Fruit fly (Drosophila melanogaster): ENCODE data around the gene CG10565.
A peak's percentile ranks its signal among the peaks of the same experiment; 100 is the strongest.

The CG10565 gene

dm6 chr3L:21135850-21136249 is 303 bp downstream of the CG10565 start (continued):
- TF ChIP-seq seq (GFP tag; IDR thresholded peaks at IDR 0.05) (no peak), Rfx (GFP tag; IDR thresholded peaks at IDR 0.05) (peak; percentile 58), jing (GFP tag; optimal IDR thresholded peaks at IDR 0.05) (no peak), ssp (GFP tag; IDR thresholded peaks at IDR 0.05) (no peak), Max (GFP tag; optimal IDR thresholded peaks at IDR 0.05) (peak; percentile 70), Bteb2 (GFP tag; optimal IDR thresholded peaks at IDR 0.05) (no peak), PHDP (tag; optimal IDR thresholded peaks at IDR 0.05) (no peak), oc (tag; optimal IDR thresholded peaks at IDR 0.05) (no peak), CG6254 (GFP tag; optimal IDR thresholded peaks at IDR 0.05) (no peak), dan (GFP tag; IDR thresholded peaks at IDR 0.05) (no peak), CG4854 (GFP tag; optimal IDR thresholded peaks at IDR 0.05) (no peak), CG31441 (GFP tag; IDR thresholded peaks at IDR 0.05) (no peak), CG12071 (GFP tag; optimal IDR thresholded peaks at IDR 0.05) (no peak), Rx (GFP tag; IDR thresholded peaks at IDR 0.05) (no peak), CG6175 (GFP tag; IDR thresholded peaks at IDR 0.05) (no peak), trh (GFP tag; optimal IDR thresholded peaks at IDR 0.05) (no peak), CG32532 (GFP tag; IDR thresholded peaks at IDR 0.05) (no peak; the same call in 1 of the 2 replicates), CG12155 (GFP tag; optimal IDR thresholded peaks at IDR 0.05) (peak; percentile 3), CG42726 (GFP tag; IDR thresholded peaks at IDR 0.05; ENCODE audit: partially characterized antibody) (peak; percentile 85), nerfin-2 (GFP tag; IDR thresholded peaks at IDR 0.05; ENCODE audit: partially characterized antibody) (peak; percentile 95), rib (GFP tag; IDR thresholded peaks at IDR 0.05) (no peak), sr (GFP tag; IDR thresholded peaks at IDR 0.05) (no peak), tx (GFP tag; optimal IDR thresholded peaks at IDR 0.05) (peak; percentile 12), CG14441 (GFP tag; IDR thresholded peaks at IDR 0.05) (no peak), ase (GFP tag; IDR thresholded peaks at IDR 0.05) (no peak), Abd-B (GFP tag; optimal IDR thresholded peaks at IDR 0.05) (no peak), ci (GFP tag; IDR thresholded peaks at IDR 0.05) (peak; percentile 52; the same call in 1 of the 3 replicates), CG7987 (GFP tag; optimal IDR thresholded peaks at IDR 0.05) (no peak), CG10147 (GFP tag; optimal IDR thresholded peaks at IDR 0.05) (peak; percentile 8), phol (tag; optimal IDR thresholded peaks at IDR 0.05) (peak; percentile 56), CG6854 (GFP tag; optimal IDR thresholded peaks at IDR 0.05) (no peak), CG14050 (GFP tag; IDR thresholded peaks at IDR 0.05) (no peak), CG14667 (GFP tag; IDR thresholded peaks at IDR 0.05) (no peak), CTCF (GFP tag; optimal IDR thresholded peaks at IDR 0.05) (peak; percentile 34), Hr3 (GFP tag; optimal IDR thresholded peaks at IDR 0.05) (no peak), CG2199 (GFP tag; IDR thresholded peaks at IDR 0.05) (no peak), CG2678 (tag; optimal IDR thresholded peaks at IDR 0.05) (no peak), CG15696 (tag; optimal IDR thresholded peaks at IDR 0.05) (no peak), repo (GFP tag; optimal IDR thresholded peaks at IDR 0.05) (no peak), CG3995 (GFP tag; optimal IDR thresholded peaks at IDR 0.05) (peak; percentile 36), CG31388 (GFP tag; optimal IDR thresholded peaks at IDR 0.05) (no peak), CG10565 (GFP tag; optimal IDR thresholded peaks at IDR 0.05) (no peak), Meics (GFP tag; optimal IDR thresholded peaks at IDR 0.05) (no peak), CG2889 (GFP tag; IDR thresholded peaks at IDR 0.05) (no peak), CG13424 (tag; optimal IDR thresholded peaks at IDR 0.05) (no peak), gsb-n (tag; optimal IDR thresholded peaks at IDR 0.05) (no peak), CG10654 (GFP tag; optimal IDR thresholded peaks at IDR 0.05) (no peak), Xbp1 (GFP tag; optimal IDR thresholded peaks at IDR 0.05) (peak; percentile 22), z (GFP tag; IDR thresholded peaks at IDR 0.05) (no peak), Hr51 (GFP tag; optimal IDR thresholded peaks at IDR 0.05) (peak in 1 of 2 experiments; percentile 20), CG6791 (GFP tag; IDR thresholded peaks at IDR 0.05; ENCODE audit: partially characterized antibody) (peak; percentile 98), BtbVII (GFP tag; optimal IDR thresholded peaks at IDR 0.05) (no peak), pzg (GFP tag; optimal IDR thresholded peaks at IDR 0.05) (peak; percentile 96)

Data from whole organism, embryonic.